Fruit fly (Drosophila melanogaster) whole organism, embryonic: ENCODE measurements around the gene CG17344.

ENCODE experiments used
- Antp ChIP-seq: fragments of 200-800 bp; sonication (Bioruptor generic); optimal IDR thresholded peaks from 3 replicates; lab custom pipeline; 2016; ENCODE audit warnings: missing biosample characterization, missing genetic modification characterization
- CG10366 ChIP-seq: fragments of 200-800 bp; sonication (Bioruptor generic); IDR thresholded peaks from 2 replicates; pipeline ENCODE4 v1.3.6; 2022; ENCODE audit warnings: missing biosample characterization, missing genetic modification characterization
- CG11247 ChIP-seq: fragments of 200-800 bp; sonication (Bioruptor generic); IDR thresholded peaks from 2 replicates; pipeline ENCODE4 v1.3.6; 2022; ENCODE audit warnings: missing biosample characterization, missing genetic modification characterization
- CG11560 ChIP-seq: fragments of 200-800 bp; sonication (Bioruptor generic); IDR thresholded peaks from 3 replicates; pipeline ENCODE4 v1.3.6; 2022; ENCODE audit warnings: missing biosample characterization, missing genetic modification characterization
- CG1233 ChIP-seq: fragments of 200-800 bp; sonication (Bioruptor generic); optimal IDR thresholded peaks from 4 replicates; lab custom pipeline; 2018; ENCODE audit warnings: missing biosample characterization, mild to moderate bottlenecking, missing genetic modification characterization
- CG13775 ChIP-seq: fragments of 200-800 bp; sonication (Bioruptor generic); optimal IDR thresholded peaks from 3 replicates; lab custom pipeline; 2017; ENCODE audit warnings: missing biosample characterization, mild to moderate bottlenecking, missing genetic modification characterization
- CG14014 ChIP-seq: fragments of 200-800 bp; sonication (Bioruptor generic); IDR thresholded peaks from 2 replicates; pipeline ENCODE4 v1.3.6; 2022; ENCODE audit warnings: missing biosample characterization, missing genetic modification characterization
- CG14710 ChIP-seq: fragments of 200-800 bp; sonication (Bioruptor generic); optimal IDR thresholded peaks from 3 replicates; lab custom pipeline; 2019; ENCODE audit warnings: missing biosample characterization, mild to moderate bottlenecking, missing genetic modification characterization, moderate library complexity
- CG1602 ChIP-seq: fragments of 200-800 bp; sonication (Bioruptor generic); optimal IDR thresholded peaks from 3 replicates; lab custom pipeline; 2016; ENCODE audit warnings: missing biosample characterization, missing genetic modification characterization
- CG17612 ChIP-seq: fragments of 200-800 bp; sonication (Bioruptor generic); IDR thresholded peaks from 2 replicates; pipeline ENCODE4 v1.3.6; 2022; ENCODE audit warnings: missing biosample characterization, missing genetic modification characterization
- CG2116 ChIP-seq: fragments of 200-800 bp; sonication (Bioruptor generic); optimal IDR thresholded peaks from 3 replicates; lab custom pipeline; 2018; ENCODE audit warnings: missing biosample characterization, mild to moderate bottlenecking, missing genetic modification characterization
- CG2120 ChIP-seq: fragments of 200-800 bp; sonication (Bioruptor generic); optimal IDR thresholded peaks from 3 replicates; lab custom pipeline; 2016; ENCODE audit warnings: missing biosample characterization, missing genetic modification characterization
- CG31224 ChIP-seq: fragments of 200-800 bp; sonication (Bioruptor generic); IDR thresholded peaks from 2 replicates; pipeline ENCODE4 v1.3.6; 2022; ENCODE audit warnings: missing biosample characterization, missing genetic modification characterization
- CG4820 ChIP-seq: fragments of 200-800 bp; sonication (Bioruptor generic); optimal IDR thresholded peaks from 3 replicates; lab custom pipeline; 2016; ENCODE audit warnings: missing biosample characterization, missing genetic modification characterization
- CG6254 ChIP-seq: fragments of 200-800 bp; sonication (Bioruptor generic); optimal IDR thresholded peaks from 3 replicates; lab custom pipeline; 2017; ENCODE audit warnings: mild to moderate bottlenecking, missing biosample characterization, missing genetic modification reagents, missing genetic modification characterization
- CG6854 ChIP-seq: fragments of 200-800 bp; sonication (Bioruptor generic); optimal IDR thresholded peaks from 3 replicates; lab custom pipeline; 2017; ENCODE audit warnings: missing biosample characterization, mild to moderate bottlenecking, missing genetic modification characterization
- CG8944 ChIP-seq: fragments of 200-800 bp; sonication (Bioruptor generic); optimal IDR thresholded peaks from 3 replicates; lab custom pipeline; 2016; ENCODE audit warnings: missing biosample characterization, missing genetic modification characterization
- CG9727 ChIP-seq: fragments of 200-800 bp; sonication (Bioruptor generic); optimal IDR thresholded peaks from 3 replicates; lab custom pipeline; 2017; ENCODE audit warnings: missing biosample characterization, mild to moderate bottlenecking, missing genetic modification characterization
- Chrac-16 ChIP-seq: fragments of 200-800 bp; sonication (Bioruptor generic); optimal IDR thresholded peaks from 3 replicates; lab custom pipeline; 2016; ENCODE audit warnings: missing biosample characterization, missing genetic modification characterization
- CoRest ChIP-seq: fragments of 200-800 bp; sonication (Bioruptor generic); optimal IDR thresholded peaks from 3 replicates; lab custom pipeline; 2018; ENCODE audit warnings: missing biosample characterization, mild to moderate bottlenecking, missing genetic modification characterization, moderate library complexity
- D ChIP-seq, 2 experiments: fragments of 200-800 bp in 1 of 2; fragments of >200 bp in 1 of 2; sonication (Bioruptor generic) in 1 of 2; optimal IDR thresholded peaks; 2 replicates in 1 of 2; 3 replicates in 1 of 2; lab custom pipeline; 2017; ENCODE audit warnings: mild to moderate bottlenecking in 1 of 2, missing biosample characterization in 1 of 2, missing genetic modification characterization in 1 of 2, missing genetic modification reagents in 1 of 2
- Dad ChIP-seq: fragments of 200-800 bp; sonication (Bioruptor generic); optimal IDR thresholded peaks from 3 replicates; lab custom pipeline; 2016; ENCODE audit warnings: missing biosample characterization, missing genetic modification characterization
- Dip2 ChIP-seq: fragments of 200-800 bp; sonication (Bioruptor generic); IDR thresholded peaks from 2 replicates; pipeline ENCODE4 v1.3.6; 2022; ENCODE audit warnings: missing biosample characterization, missing genetic modification characterization
- Dip3 ChIP-seq: fragments of 200-800 bp; sonication (Bioruptor generic); optimal IDR thresholded peaks from 3 replicates; lab custom pipeline; 2016; ENCODE audit warnings: missing biosample characterization, missing genetic modification characterization
- Drgx ChIP-seq: fragments of 200-800 bp; sonication (Bioruptor generic); IDR thresholded peaks from 2 replicates; pipeline ENCODE4 v1.3.6; 2022; ENCODE audit warnings: missing biosample characterization, missing genetic modification characterization
- Gug ChIP-seq: fragments of 200-800 bp; sonication (Bioruptor generic); IDR thresholded peaks from 4 replicates; pipeline ENCODE4 v1.3.6; 2022; ENCODE audit warnings: missing biosample characterization, missing genetic modification characterization
- HLH54F ChIP-seq: fragments of 200-800 bp; sonication (Bioruptor generic); optimal IDR thresholded peaks from 3 replicates; lab custom pipeline; 2016; ENCODE audit warnings: missing biosample characterization, missing genetic modification characterization
- Hand ChIP-seq: fragments of 200-800 bp; sonication (Bioruptor generic); optimal IDR thresholded peaks from 2 replicates; lab custom pipeline; 2017; ENCODE audit warnings: mild to moderate bottlenecking, missing biosample characterization, missing genetic modification reagents, missing genetic modification characterization
- Hsf ChIP-seq: fragments of 200-800 bp; sonication (Bioruptor generic); optimal IDR thresholded peaks from 3 replicates; lab custom pipeline; 2016; ENCODE audit warnings: missing biosample characterization, missing genetic modification characterization
- Max ChIP-seq: fragments of 200-800 bp; sonication (Bioruptor generic); optimal IDR thresholded peaks from 2 replicates; lab custom pipeline; 2016; ENCODE audit warnings: missing biosample characterization, mild to moderate bottlenecking, missing genetic modification characterization
- Mrtf ChIP-seq: fragments of 200-800 bp; sonication (Bioruptor generic); IDR thresholded peaks from 3 replicates; pipeline ENCODE4 v1.3.6; 2022; ENCODE audit warnings: missing biosample characterization, missing genetic modification characterization
- Myb ChIP-seq: fragments of 200-800 bp; sonication (Bioruptor generic); optimal IDR thresholded peaks from 2 replicates; lab custom pipeline; 2016; ENCODE audit warnings: missing biosample characterization, missing genetic modification characterization
- Nf-YA ChIP-seq: fragments of 200-800 bp; sonication (Bioruptor generic); IDR thresholded peaks from 2 replicates; pipeline ENCODE4 v1.3.6; 2022; ENCODE audit warnings: missing biosample characterization, missing genetic modification characterization
- Nf-YB ChIP-seq: fragments of 200-800 bp; sonication (Bioruptor generic); optimal IDR thresholded peaks from 3 replicates; lab custom pipeline; 2019; ENCODE audit warnings: missing biosample characterization, mild to moderate bottlenecking, missing genetic modification characterization, moderate library complexity
- Side ChIP-seq: fragments of 200-800 bp; sonication (Bioruptor generic); optimal IDR thresholded peaks from 2 replicates; lab custom pipeline; 2016; ENCODE audit warnings: missing biosample characterization, missing genetic modification characterization
- bsh ChIP-seq, 2 experiments: fragments of 200-800 bp; sonication (Bioruptor generic); optimal IDR thresholded peaks; 2 replicates each; lab custom pipeline; 2017 to 2018; ENCODE audit warnings: mild to moderate bottlenecking in 2 of 2, missing biosample characterization in 2 of 2, missing genetic modification characterization in 2 of 2, moderate library complexity in 1 of 2
- crc ChIP-seq: fragments of 200-800 bp; sonication (Bioruptor generic); optimal IDR thresholded peaks from 2 replicates; lab custom pipeline; 2016; ENCODE audit warnings: missing biosample characterization, missing genetic modification characterization
- dan ChIP-seq: fragments of 200-800 bp; sonication (Bioruptor generic); IDR thresholded peaks from 2 replicates; pipeline ENCODE4 v1.3.6; 2022; ENCODE audit warnings: missing biosample characterization, missing genetic modification characterization
- dmrt99B ChIP-seq: fragments of 200-800 bp; sonication (Bioruptor generic); optimal IDR thresholded peaks from 2 replicates; lab custom pipeline; 2018; ENCODE audit warnings: missing biosample characterization, mild to moderate bottlenecking, missing genetic modification characterization, moderate library complexity
- gcm2 ChIP-seq: fragments of 200-800 bp; sonication (Bioruptor generic); optimal IDR thresholded peaks from 2 replicates; lab custom pipeline; 2016; ENCODE audit warnings: missing biosample characterization, missing genetic modification characterization
- gro ChIP-seq: fragments of 200-800 bp; sonication (Bioruptor generic); optimal IDR thresholded peaks from 2 replicates; lab custom pipeline; 2016; ENCODE audit warnings: missing biosample characterization, missing genetic modification characterization
- org-1 ChIP-seq: fragments of 200-800 bp; sonication (Bioruptor generic); optimal IDR thresholded peaks from 2 replicates; lab custom pipeline; 2017; ENCODE audit warnings: missing biosample characterization, missing genetic modification characterization
- pho ChIP-seq: fragments of 200-800 bp; sonication (Bioruptor generic); optimal IDR thresholded peaks from 2 replicates; lab custom pipeline; 2016; ENCODE audit warnings: missing biosample characterization, missing genetic modification characterization
- pita ChIP-seq: fragments of 200-800 bp; sonication (Bioruptor generic); optimal IDR thresholded peaks from 2 replicates; lab custom pipeline; 2017; ENCODE audit warnings: missing biosample characterization, mild to moderate bottlenecking, missing genetic modification characterization
- row ChIP-seq: fragments of 200-800 bp; sonication (Bioruptor generic); IDR thresholded peaks from 3 replicates; pipeline ENCODE4 v1.3.6; 2022; ENCODE audit warnings: missing biosample characterization, missing genetic modification characterization
- sens ChIP-seq: fragments of 200-800 bp; sonication (Bioruptor generic); peaks from one replicate; lab custom pipeline; 2016; ENCODE audit warnings: missing biosample characterization, missing genetic modification characterization
- seq ChIP-seq: fragments of 200-800 bp; sonication (Bioruptor generic); IDR thresholded peaks from 2 replicates; pipeline ENCODE4 v1.3.6; 2022; ENCODE audit warnings: missing biosample characterization, missing genetic modification characterization
- sisA ChIP-seq: fragments of 200-800 bp; sonication (Bioruptor generic); IDR thresholded peaks from 2 replicates; pipeline ENCODE4 v1.3.6; 2022; ENCODE audit warnings: missing biosample characterization, missing genetic modification characterization
- so ChIP-seq: fragments of 200-800 bp; sonication (Bioruptor generic); IDR thresholded peaks from 3 replicates; pipeline ENCODE4 v1.3.6; 2022; ENCODE audit warnings: missing biosample characterization, missing genetic modification characterization
- ssp ChIP-seq: fragments of 200-800 bp; sonication (Bioruptor generic); IDR thresholded peaks from 2 replicates; pipeline ENCODE4 v1.3.6; 2022; ENCODE audit warnings: missing biosample characterization, missing genetic modification characterization
- tgo ChIP-seq: fragments of 200-800 bp; sonication (Bioruptor generic); IDR thresholded peaks from 3 replicates; pipeline ENCODE4 v1.3.6; 2022; ENCODE audit warnings: missing biosample characterization, missing genetic modification characterization

Gene CG17344

dm6 chr2L:19120984-19121383 is 19.1 kb downstream of the CG17344 start (continued):
- TF ChIP-seq Dad (GFP tag; lab: Kevin White, UChicago) (peak; percentile 17), CG4820 (peak; percentile 31), org-1 (GFP tag; lab: Kevin White, UChicago) (peak; percentile 9), CG17612 (GFP tag; lab: Robert Waterston, UW) (0 out of 2 replicates have a peak, but pooled peaks have one; percentile 15), gcm2 (GFP tag; lab: Kevin White, UChicago) (no peak), dmrt99B (tag; lab: Kevin White, UChicago) (peak; percentile 60), crc (GFP tag; lab: Kevin White, UChicago) (peak; percentile 6), HLH54F (GFP tag; lab: Kevin White, UChicago) (peak; percentile 37), Antp (GFP tag; lab: Kevin White, UChicago) (peak; percentile 7), CG6854 (GFP tag; lab: Kevin White, UChicago) (peak; percentile 29), pho (GFP tag; lab: Kevin White, UChicago) (peak; percentile 35), CG1602 (peak; percentile 51), CG8944 (GFP tag; lab: Kevin White, UChicago) (no peak), Mrtf (GFP tag; lab: Robert Waterston, UW) (0 out of 3 replicates have a peak, but pooled peaks have one; percentile 12), CG6254 (GFP tag; lab: Kevin White, UChicago) (peak; percentile 19), bsh (GFP tag; optimal IDR thresholded peaks at IDR 0.05; lab: Kevin White, UChicago) (peak; percentile 3 to 25), CG11560 (no peak), CG9727 (GFP tag; lab: Kevin White, UChicago) (peak; percentile 44), CG2120 (GFP tag; lab: Kevin White, UChicago) (peak; percentile 59), seq (GFP tag; lab: Robert Waterston, UW) (peak; percentile 26; the same call in 1 of the 2 replicates), D (optimal IDR thresholded peaks at IDR 0.05; lab: Kevin White, UChicago) (no peak), D (GFP tag; optimal IDR thresholded peaks at IDR 0.05; lab: Kevin White, UChicago) (peak; percentile 13), Chrac-16 (GFP tag; lab: Kevin White, UChicago) (no peak), row (GFP tag; lab: Robert Waterston, UW) (peak; percentile 33; the same call in 1 of the 3 replicates), ssp (GFP tag; lab: Robert Waterston, UW) (no peak), Hsf (GFP tag; lab: Kevin White, UChicago) (peak; percentile 12), Side (GFP tag; lab: Kevin White, UChicago) (peak; percentile 23), Max (peak; percentile 9), Myb (peak; percentile 23), CG2116 (GFP tag; lab: Kevin White, UChicago) (peak; percentile 16), CG1233 (peak; percentile 28), Hand (GFP tag; lab: Kevin White, UChicago) (peak; percentile 25), Drgx (GFP tag; lab: Robert Waterston, UW) (peak; percentile 24), so (GFP tag; lab: Robert Waterston, UW) (0 out of 3 replicates have a peak, but pooled peaks have one; percentile 34), dan (GFP tag; lab: Robert Waterston, UW) (no peak), sisA (GFP tag; lab: Robert Waterston, UW) (0 out of 2 replicates have a peak, but pooled peaks have one; percentile 9), CG31224 (GFP tag; lab: Robert Waterston, UW) (0 out of 2 replicates have a peak, but pooled peaks have one; percentile 19), CG14014 (GFP tag; lab: Robert Waterston, UW) (no peak), CG14710 (tag; lab: Kevin White, UChicago) (peak; percentile 31), Dip2 (GFP tag; lab: Robert Waterston, UW) (no peak), Nf-YA (0 out of 2 replicates have a peak, but pooled peaks have one; percentile 12), Dip3 (GFP tag; lab: Kevin White, UChicago) (peak; percentile 37), CG13775 (GFP tag; lab: Kevin White, UChicago) (peak; percentile 12), CG10366 (no peak), CG11247 (GFP tag; lab: Robert Waterston, UW) (0 out of 2 replicates have a peak, but pooled peaks have one; percentile 14), Nf-YB (no peak), tgo (GFP tag; lab: Robert Waterston, UW) (peak; percentile 23; the same call in 1 of the 3 replicates), CoRest (tag; lab: Kevin White, UChicago) (peak; percentile 55), gro (GFP tag; lab: Kevin White, UChicago) (peak; percentile 15), Gug (GFP tag; lab: Robert Waterston, UW) (peak; percentile 32; the same call in 1 of the 4 replicates), sens (GFP tag; lab: Kevin White, UChicago) (peak; percentile 89), pita (GFP tag; lab: Kevin White, UChicago) (no peak)
